Worm (Caenorhabditis elegans) whole organism, L3 larva: ENCODE data around the gene C30G12.4.

Source experiments
- ZK546.5 ChIP-seq: sonication (generic microtip); optimal IDR thresholded peaks from 2 replicates; lab custom pipeline; 2017; ENCODE audit warnings: missing biosample characterization, missing genetic modification characterization
- aly-2 ChIP-seq: fragments of 150-350 bp; optimal IDR thresholded peaks from 2 replicates; lab custom pipeline; 2014; ENCODE audit warnings: missing biosample characterization, missing genetic modification characterization
- egl-27 ChIP-seq: sonication (generic microtip); optimal IDR thresholded peaks from 4 replicates; lab custom pipeline; 2017; ENCODE audit warnings: missing biosample characterization, missing genetic modification reagents, missing genetic modification characterization
- fkh-10 ChIP-seq: sonication (generic microtip); optimal IDR thresholded peaks from 2 replicates; lab custom pipeline; 2017; ENCODE audit warnings: missing biosample characterization, missing genetic modification reagents, missing genetic modification characterization
- jun-1 ChIP-seq: fragments of 150-350 bp; optimal IDR thresholded peaks from 2 replicates; lab custom pipeline; 2014; ENCODE audit warnings: missing biosample characterization, missing genetic modification reagents, missing genetic modification characterization
- lin-39 ChIP-seq: fragments of 150-350 bp; optimal IDR thresholded peaks from 2 replicates; lab custom pipeline; 2018; ENCODE audit warnings: missing biosample characterization, missing genetic modification reagents, missing genetic modification characterization
- mdl-1 ChIP-seq: fragments of 150-350 bp; optimal IDR thresholded peaks from 2 replicates; lab custom pipeline; 2014; ENCODE audit warnings: missing biosample characterization, missing genetic modification characterization
- nhr-12 ChIP-seq: fragments of 150-350 bp; optimal IDR thresholded peaks from 2 replicates; lab custom pipeline; 2014; ENCODE audit warnings: missing biosample characterization, missing genetic modification characterization
- nhr-25 ChIP-seq: sonication (generic microtip); optimal IDR thresholded peaks from 2 replicates; lab custom pipeline; 2017; ENCODE audit warnings: missing biosample characterization, missing genetic modification characterization
- pha-4 ChIP-seq: fragments of 150-350 bp; optimal IDR thresholded peaks from 2 replicates; lab custom pipeline; 2014; ENCODE audit warnings: missing biosample characterization, missing genetic modification reagents, missing genetic modification characterization
- unc-39 ChIP-seq: sonication (generic microtip); optimal IDR thresholded peaks from 4 replicates; lab custom pipeline; 2017; ENCODE audit warnings: missing biosample characterization, missing genetic modification characterization
- unc-62 ChIP-seq: fragments of 150-350 bp; sonication (generic microtip); optimal IDR thresholded peaks from 4 replicates; lab custom pipeline; 2014; ENCODE audit warnings: missing biosample characterization, missing genetic modification reagents, missing genetic modification characterization
- zag-1 ChIP-seq: fragments of 150-350 bp; optimal IDR thresholded peaks from 2 replicates; lab custom pipeline; 2014; ENCODE audit warnings: missing biosample characterization, missing genetic modification characterization
- ztf-11 ChIP-seq: fragments of 150-350 bp; optimal IDR thresholded peaks from 2 replicates; lab custom pipeline; 2014; ENCODE audit warnings: missing biosample characterization, missing genetic modification characterization

- no peak for TF ChIP-seq ztf-11 (tag; lab: Kevin White, UChicago)
- no peak for TF ChIP-seq zag-1 (tag; lab: Kevin White, UChicago)
- TF ChIP-seq unc-62: no peak
- no peak for TF ChIP-seq unc-39
- TF ChIP-seq nhr-25 (tag; lab: Kevin White, UChicago): no peak
- no peak for TF ChIP-seq egl-27 (tag; lab: Kevin White, UChicago)
- no peak for TF ChIP-seq aly-2
- no peak for TF ChIP-seq mdl-1 (tag; lab: Kevin White, UChicago)
- no peak for TF ChIP-seq fkh-10 (GFP tag; lab: Kevin White, UChicago)
- no peak for TF ChIP-seq pha-4 (tag; lab: Kevin White, UChicago)
- no peak for TF ChIP-seq ZK546.5 (tag; lab: Kevin White, UChicago)
- no peak for TF ChIP-seq lin-39
- no peak for TF ChIP-seq jun-1 (tag; lab: Kevin White, UChicago)
- TF ChIP-seq nhr-12 (tag; lab: Kevin White, UChicago): no peak
Observed at ce11 chrII:7298197-7298682, 36.3 kb downstream of the C30G12.4 start, which contains the start of gene puf-8.
